Worm (Caenorhabditis elegans) whole organism, young adult: ENCODE measurements around the gene B0457.6.

ENCODE experiments used
- B0019.2 ChIP-seq: fragments of 200-800 bp; sonication (Bioruptor generic); conservative IDR thresholded peaks from 2 replicates; pipeline ENCODE4 v1.3.6; 2022; ENCODE audit warnings: missing genetic modification reagents, missing genetic modification characterization, missing compliant biosample characterization
- C06A6.2 ChIP-seq: fragments of 200-800 bp; sonication (Bioruptor generic); conservative IDR thresholded peaks from 2 replicates; pipeline ENCODE4 v1.3.6; 2022; ENCODE audit warnings: missing genetic modification characterization, missing compliant biosample characterization
- F49E8.2 ChIP-seq: sonication (generic microtip); optimal IDR thresholded peaks from 3 replicates; lab custom pipeline; 2017; ENCODE audit warnings: missing genetic modification characterization, mild to moderate bottlenecking, missing compliant biosample characterization, antibody characterized with exemption, moderate library complexity; ENCODE audit not compliant: insufficient read depth
- K11D2.4 ChIP-seq: fragments of 200-800 bp; sonication (Bioruptor generic); IDR thresholded peaks from 2 replicates; pipeline ENCODE4 v1.3.6; 2022; ENCODE audit warnings: missing genetic modification reagents, missing genetic modification characterization, missing compliant biosample characterization
- K12H6.12 ChIP-seq: fragments of 200-800 bp; sonication (Bioruptor generic); optimal IDR thresholded peaks from 2 replicates; lab custom pipeline; 2018; ENCODE audit warnings: mild to moderate bottlenecking, missing genetic modification characterization, missing compliant biosample characterization
- Y56A3A.18 ChIP-seq: fragments of 200-800 bp; sonication (Bioruptor generic); IDR thresholded peaks from 2 replicates; pipeline ENCODE4 v1.3.6; 2022; ENCODE audit warnings: missing genetic modification reagents, missing genetic modification characterization, missing compliant biosample characterization
- Y79H2A.3 ChIP-seq: fragments of 200-800 bp; sonication (Bioruptor generic); conservative IDR thresholded peaks from 2 replicates; pipeline ENCODE4 v1.3.6; 2022; ENCODE audit warnings: missing genetic modification reagents, missing genetic modification characterization, missing compliant biosample characterization
- ama-1 ChIP-seq, 3 experiments: fragments of 150-350 bp in 1 of 3; sonication (generic microtip) in 2 of 3; optimal IDR thresholded peaks; 2 replicates each; lab custom pipeline; 2014 to 2018; ENCODE audit warnings: missing biosample characterization in 2 of 3, missing genetic modification characterization in 2 of 3, missing genetic modification reagents in 2 of 3
- bed-1 ChIP-seq: fragments of 200-800 bp; sonication (Bioruptor generic); IDR thresholded peaks from 2 replicates; pipeline ENCODE4 v1.3.6; 2022; ENCODE audit warnings: missing genetic modification reagents, missing genetic modification characterization, missing compliant biosample characterization
- cebp-1 ChIP-seq, 2 experiments: fragments of 200-800 bp in 1 of 2; sonication (Bioruptor generic) in 1 of 2; sonication (generic microtip) in 1 of 2; IDR thresholded peaks in 1 of 2; optimal IDR thresholded peaks in 1 of 2; 2 replicates each; pipeline versions ENCODE4 v1.3.6 to Lab custom; 2017 to 2022; ENCODE audit warnings: missing compliant biosample characterization in 2 of 2, missing genetic modification characterization in 2 of 2, mild to moderate bottlenecking in 1 of 2, missing genetic modification reagents in 1 of 2, moderate library complexity in 1 of 2
- ceh-91 ChIP-seq: fragments of 200-800 bp; sonication (Bioruptor generic); IDR thresholded peaks from 2 replicates; pipeline ENCODE4 v1.3.6; 2022; ENCODE audit warnings: missing genetic modification reagents, missing genetic modification characterization, missing compliant biosample characterization
- chd-7 ChIP-seq: sonication (generic microtip); optimal IDR thresholded peaks from 2 replicates; lab custom pipeline; 2016; ENCODE audit warnings: mild to moderate bottlenecking, missing genetic modification characterization, moderate library complexity, missing compliant biosample characterization
- die-1 ChIP-seq: sonication (generic microtip); optimal IDR thresholded peaks from 2 replicates; lab custom pipeline; 2016; ENCODE audit warnings: missing genotype, mild to moderate bottlenecking, missing genetic modification characterization, missing compliant biosample characterization
- dpl-1 ChIP-seq: fragments of 150-350 bp; optimal IDR thresholded peaks from 2 replicates; lab custom pipeline; 2014; ENCODE audit warnings: missing biosample characterization, missing genetic modification reagents, missing genetic modification characterization
- egl-18 ChIP-seq: fragments of 200-800 bp; sonication (Bioruptor generic); IDR thresholded peaks from 2 replicates; pipeline ENCODE4 v1.3.6; 2022; ENCODE audit warnings: missing genetic modification reagents, missing genetic modification characterization, missing compliant biosample characterization
- egrh-3 ChIP-seq: fragments of 200-800 bp; sonication (Bioruptor generic); IDR thresholded peaks from 2 replicates; pipeline ENCODE4 v1.3.6; 2022; ENCODE audit warnings: missing genetic modification reagents, missing genetic modification characterization, missing compliant biosample characterization
- fkh-3 ChIP-seq: sonication (generic microtip); optimal IDR thresholded peaks from 2 replicates; lab custom pipeline; 2016; ENCODE audit warnings: mild to moderate bottlenecking, missing genetic modification characterization, missing compliant biosample characterization
- hlh-26 ChIP-seq: fragments of 200-800 bp; sonication (Bioruptor generic); conservative IDR thresholded peaks from 2 replicates; pipeline ENCODE4 v1.3.6; 2022; ENCODE audit warnings: missing genetic modification reagents, missing genetic modification characterization, missing compliant biosample characterization
- lin-54 ChIP-seq: fragments of 200-800 bp; sonication (Bioruptor generic); optimal IDR thresholded peaks from 2 replicates; lab custom pipeline; 2018; ENCODE audit warnings: mild to moderate bottlenecking, missing genetic modification characterization, missing compliant biosample characterization
- nfya-1 ChIP-seq: sonication (generic microtip); optimal IDR thresholded peaks from 2 replicates; lab custom pipeline; 2017; ENCODE audit warnings: antibody characterized with exemption, missing compliant biosample characterization, missing genetic modification characterization, borderline replicate concordance; ENCODE audit not compliant: insufficient read depth
- nhr-27 ChIP-seq: fragments of 200-800 bp; sonication (Bioruptor generic); optimal IDR thresholded peaks from 2 replicates; lab custom pipeline; 2018; ENCODE audit warnings: mild to moderate bottlenecking, missing genetic modification characterization, moderate library complexity, missing compliant biosample characterization
- nhr-80 ChIP-seq: sonication (generic microtip); optimal IDR thresholded peaks from 2 replicates; lab custom pipeline; 2016; ENCODE audit warnings: missing genetic modification characterization, missing compliant biosample characterization
- nhr-90 ChIP-seq: sonication (generic microtip); optimal IDR thresholded peaks from 2 replicates; lab custom pipeline; 2016; ENCODE audit warnings: missing genotype, mild to moderate bottlenecking, missing genetic modification characterization, missing compliant biosample characterization
- pha-4 ChIP-seq: fragments of 150-350 bp; sonication (generic microtip); optimal IDR thresholded peaks from 2 replicates; lab custom pipeline; 2014; ENCODE audit warnings: missing biosample characterization, missing genetic modification reagents, missing genetic modification characterization
- rec-8 ChIP-seq, 2 experiments: sonication (generic microtip); optimal IDR thresholded peaks; 2 replicates each; lab custom pipeline; 2016; ENCODE audit warnings: mild to moderate bottlenecking in 2 of 2, missing genetic modification characterization in 2 of 2, missing genetic modification reagents in 2 of 2, missing genotype in 2 of 2, missing biosample characterization in 1 of 2, missing compliant biosample characterization in 1 of 2, moderate library complexity in 1 of 2
- rpc-1 ChIP-seq, 2 experiments: fragments of 150-350 bp in 1 of 2; sonication (generic microtip) in 1 of 2; optimal IDR thresholded peaks; 2 replicates each; lab custom pipeline; 2014 to 2018; ENCODE audit warnings: missing biosample characterization in 1 of 2, missing genetic modification characterization in 1 of 2, missing genetic modification reagents in 1 of 2, missing genotype in 1 of 2
- sea-2 ChIP-seq: fragments of 200-800 bp; sonication (Bioruptor generic); IDR thresholded peaks from 2 replicates; pipeline ENCODE4 v1.3.6; 2022; ENCODE audit warnings: missing genetic modification characterization, missing compliant biosample characterization
- snpc-4 ChIP-seq, 5 experiments: fragments of 150-350 bp in 1 of 5; sonication (generic microtip) in 4 of 5; optimal IDR thresholded peaks; 2 replicates each; lab custom pipeline; 2014 to 2018; ENCODE audit warnings: missing genetic modification characterization in 5 of 5, missing biosample characterization in 3 of 5, antibody characterized with exemption in 2 of 5, mild to moderate bottlenecking in 2 of 5, missing compliant biosample characterization in 2 of 5, missing genotype in 2 of 5, moderate library complexity in 2 of 5, missing genetic modification reagents in 1 of 5
- somi-1 ChIP-seq: fragments of 200-800 bp; sonication (Bioruptor generic); optimal IDR thresholded peaks from 2 replicates; lab custom pipeline; 2018; ENCODE audit warnings: mild to moderate bottlenecking, missing genetic modification characterization, missing compliant biosample characterization
- tlf-1 ChIP-seq: fragments of 200-800 bp; sonication (Bioruptor generic); optimal IDR thresholded peaks from 2 replicates; lab custom pipeline; 2018; ENCODE audit warnings: mild to moderate bottlenecking, missing genetic modification characterization, missing compliant biosample characterization
- unc-130 ChIP-seq: sonication (generic microtip); optimal IDR thresholded peaks from 2 replicates; lab custom pipeline; 2016; ENCODE audit warnings: missing genetic modification reagents, missing genetic modification characterization, missing compliant biosample characterization
- zfh-2 ChIP-seq: fragments of 200-800 bp; sonication (Bioruptor generic); conservative IDR thresholded peaks from 2 replicates; pipeline ENCODE4 v1.3.6; 2022; ENCODE audit warnings: missing genetic modification reagents, missing genetic modification characterization, missing compliant biosample characterization
- ztf-18 ChIP-seq: sonication (generic microtip); optimal IDR thresholded peaks from 2 replicates; lab custom pipeline; 2016; ENCODE audit warnings: missing genotype, mild to moderate bottlenecking, missing genetic modification characterization, missing compliant biosample characterization
- ztf-26 ChIP-seq: sonication (generic microtip); optimal IDR thresholded peaks from 2 replicates; lab custom pipeline; 2017; ENCODE audit warnings: missing genetic modification characterization, missing compliant biosample characterization
- ztf-28 ChIP-seq: fragments of 200-800 bp; sonication (Bioruptor generic); IDR thresholded peaks from 2 replicates; pipeline ENCODE4 v1.3.6; 2022; ENCODE audit warnings: missing genetic modification reagents, missing genetic modification characterization, missing compliant biosample characterization

Gene B0457.6

DNA sequence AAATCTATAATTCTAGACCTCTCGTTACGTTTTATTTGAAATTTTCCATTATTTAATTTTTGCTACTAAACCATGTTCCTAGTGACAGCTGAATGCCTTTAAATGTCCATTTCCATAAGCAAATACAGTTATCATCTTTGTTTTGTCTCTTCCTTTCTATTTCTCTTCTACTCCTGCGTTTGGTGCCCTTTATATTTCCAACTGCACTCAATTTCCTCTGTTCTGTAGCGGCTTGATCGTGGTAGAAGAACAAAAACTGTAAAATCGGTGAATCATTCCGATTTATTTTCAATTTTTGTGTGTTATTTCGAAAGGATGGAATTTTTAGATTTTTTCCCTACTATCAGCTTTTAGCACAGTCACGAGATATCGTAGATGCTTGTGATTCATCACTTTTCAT lies 26.3 kb upstream of the B0457.6 start:
- TF ChIP-seq nhr-80 (tag; lab: Kevin White, UChicago) (peak; percentile 55), nhr-27 (tag; lab: Kevin White, UChicago) (no peak), C06A6.2 (GFP tag; lab: Robert Waterston, UW) (no peak), dpl-1 (GFP tag; lab: Kevin White, UChicago) (no peak)
- TF ChIP-seq, all 124 proteins: peak for 1

DNA sequence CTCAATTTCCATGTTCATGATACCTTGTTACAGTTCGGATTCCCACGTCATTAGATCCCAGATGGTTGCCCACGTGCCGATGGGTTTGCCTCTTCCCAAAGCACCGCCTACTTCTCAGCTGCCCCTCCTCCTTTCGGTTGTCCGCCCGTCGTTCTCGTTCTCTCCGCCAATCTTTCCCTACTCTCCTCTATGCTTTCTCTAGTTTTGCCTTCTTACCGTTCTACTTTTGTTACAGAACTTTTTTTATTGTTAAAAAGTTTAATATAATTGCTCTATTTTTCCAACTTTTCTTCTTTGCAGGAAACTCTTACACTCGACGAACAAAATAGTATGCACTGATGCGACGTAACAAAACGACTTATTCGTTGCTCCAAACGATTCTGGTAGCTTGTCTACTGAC lies 25.7 kb upstream of the B0457.6 start, which contains the start of gene lat-1:
lat-1 (plus strand) TSS at position 301 of the 400 bp plus-strand sequence.
- TF ChIP-seq somi-1 = no peak
- TF ChIP-seq lin-54 (GFP tag; lab: Kevin White, UChicago) = no peak
- TF ChIP-seq zfh-2 (GFP tag; lab: Robert Waterston, UW) = 0 out of 2 replicates have a peak, but pooled peaks have one; percentile 37

DNA sequence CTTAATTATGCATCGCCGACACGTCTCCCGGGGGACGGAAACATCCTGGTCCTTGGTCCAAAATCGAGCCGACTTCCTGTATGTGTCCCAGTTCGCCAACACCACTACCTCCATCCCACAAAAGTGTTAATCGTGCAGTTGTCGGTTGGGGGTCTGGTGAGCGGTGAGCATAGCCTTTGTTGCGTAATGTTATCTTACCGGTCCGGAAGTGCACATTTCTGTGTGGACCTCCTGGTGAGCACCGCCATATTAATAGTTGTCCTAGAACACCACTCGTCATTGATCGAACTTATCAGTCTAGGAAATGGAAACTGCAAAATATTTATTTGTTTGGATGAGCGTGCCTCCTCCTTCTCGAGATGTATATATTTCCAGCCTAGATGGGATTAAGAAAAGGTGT lies 25.0 kb upstream of the B0457.6 start:
- TF ChIP-seq ceh-91 (GFP tag; lab: Robert Waterston, UW) (no peak), zfh-2 (GFP tag; lab: Robert Waterston, UW) (no peak), chd-7 (no peak), cebp-1 (GFP tag; IDR thresholded peaks at IDR 0.05; lab: Robert Waterston, UW) (no peak), cebp-1 (tag; optimal IDR thresholded peaks at IDR 0.05; lab: Kevin White, UChicago) (no peak), hlh-26 (no peak), F49E8.2 (tag; lab: Kevin White, UChicago) (no peak), somi-1 (no peak), die-1 (tag; lab: Kevin White, UChicago) (no peak), sea-2 (GFP tag; lab: Robert Waterston, UW) (no peak), K12H6.12 (tag; lab: Kevin White, UChicago) (no peak), fkh-3 (tag; lab: Kevin White, UChicago) (no peak), nfya-1 (tag; lab: Kevin White, UChicago) (no peak), ztf-28 (GFP tag; lab: Robert Waterston, UW) (no peak), tlf-1 (GFP tag; lab: Kevin White, UChicago) (no peak), B0019.2 (no peak)

DNA sequence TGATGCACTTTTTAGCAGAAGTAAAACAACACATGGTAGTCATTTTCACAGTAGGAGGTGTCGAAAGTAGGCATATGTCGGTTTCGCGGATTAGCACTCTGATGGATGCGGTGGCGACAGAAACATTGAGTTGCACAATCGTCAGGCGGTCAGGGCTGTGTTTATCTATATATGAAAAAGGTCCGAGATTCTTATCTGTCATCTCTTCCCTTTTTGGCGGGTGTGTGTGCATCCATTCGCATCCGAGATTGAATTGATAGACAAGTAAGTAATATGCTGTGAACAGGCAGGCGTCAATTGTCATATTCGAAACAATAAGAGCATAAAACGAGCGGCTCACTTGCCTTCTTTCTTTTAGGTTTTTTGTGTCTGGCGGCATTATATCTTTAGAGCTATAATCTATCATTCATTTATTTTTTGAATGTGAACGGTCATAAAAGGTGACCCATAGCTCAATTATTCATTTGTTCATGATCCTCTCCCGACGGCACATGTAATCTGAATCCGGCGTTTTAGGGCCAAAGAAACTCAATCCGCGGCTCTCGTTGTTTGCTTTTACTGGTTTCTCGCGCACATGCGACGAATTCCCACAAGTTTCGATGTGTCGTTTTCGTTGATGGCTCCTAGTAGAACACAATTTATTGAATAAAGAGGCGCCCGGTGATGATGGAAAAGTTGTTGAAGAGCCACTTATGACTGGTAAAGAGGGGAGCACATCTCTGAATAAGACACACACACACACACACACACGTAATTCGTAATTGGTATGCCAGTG lies 23.5 kb upstream of the B0457.6 start:
- no peak for TF ChIP-seq snpc-4 (GFP tag; optimal IDR thresholded peaks at IDR 0.05; lab: Kevin White, UChicago)
- no peak for TF ChIP-seq snpc-4 (tag; optimal IDR thresholded peaks at IDR 0.05; lab: Kevin White, UChicago)
- no peak for TF ChIP-seq ama-1 (optimal IDR thresholded peaks at IDR 0.05; lab: Kevin White, UChicago)
- TF ChIP-seq ama-1 (GFP tag; optimal IDR thresholded peaks at IDR 0.05; lab: Kevin White, UChicago) = no peak
- TF ChIP-seq nhr-90 (tag; lab: Kevin White, UChicago) = no peak
- no peak for TF ChIP-seq egrh-3 (GFP tag; lab: Robert Waterston, UW)
- TF ChIP-seq Y79H2A.3 = no peak
- TF ChIP-seq cebp-1 (GFP tag; IDR thresholded peaks at IDR 0.05; lab: Robert Waterston, UW) = no peak
- no peak for TF ChIP-seq cebp-1 (tag; optimal IDR thresholded peaks at IDR 0.05; lab: Kevin White, UChicago)
- no peak for TF ChIP-seq F49E8.2 (tag; lab: Kevin White, UChicago)
- TF ChIP-seq unc-130 (GFP tag; lab: Kevin White, UChicago) = no peak
- no peak for TF ChIP-seq K11D2.4
- TF ChIP-seq rpc-1 (optimal IDR thresholded peaks at IDR 0.05; lab: Kevin White, UChicago) = no peak
- no peak for TF ChIP-seq rpc-1 (tag; optimal IDR thresholded peaks at IDR 0.05; lab: Kevin White, UChicago)
- no peak for TF ChIP-seq hlh-26
- no peak for TF ChIP-seq ztf-26 (tag; lab: Kevin White, UChicago)
- no peak for TF ChIP-seq ztf-18
- TF ChIP-seq pha-4 (tag; lab: Kevin White, UChicago) = no peak
- TF ChIP-seq K12H6.12 (tag; lab: Kevin White, UChicago) = no peak
- TF ChIP-seq nfya-1 (tag; lab: Kevin White, UChicago) = no peak
- TF ChIP-seq Y56A3A.18 (GFP tag; lab: Robert Waterston, UW) = no peak
- no peak for TF ChIP-seq bed-1 (GFP tag; lab: Robert Waterston, UW)
- no peak for TF ChIP-seq rec-8 (tag; optimal IDR thresholded peaks at IDR 0.05; lab: Kevin White, UChicago)
- no peak for TF ChIP-seq egl-18 (GFP tag; lab: Robert Waterston, UW)
